Worm (Caenorhabditis elegans) whole organism, L3 larva: ENCODE measurements around the gene let-858.

Experiments used
- ceh-82 ChIP-seq: fragments of 150-350 bp; optimal IDR thresholded peaks from 2 replicates; lab custom pipeline; 2014; ENCODE audit warnings: missing biosample characterization, missing genetic modification characterization
- lin-15B ChIP-seq: fragments of 150-350 bp; optimal IDR thresholded peaks from 2 replicates; lab custom pipeline; 2014; ENCODE audit warnings: missing biosample characterization, missing genetic modification characterization
- lin-39 ChIP-seq: fragments of 150-350 bp; optimal IDR thresholded peaks from 2 replicates; lab custom pipeline; 2018; ENCODE audit warnings: missing biosample characterization, missing genetic modification reagents, missing genetic modification characterization
- nhr-28 ChIP-seq: fragments of 150-350 bp; optimal IDR thresholded peaks from 2 replicates; lab custom pipeline; 2014; ENCODE audit warnings: missing biosample characterization, missing genetic modification characterization
- unc-39 ChIP-seq: sonication (generic microtip); optimal IDR thresholded peaks from 4 replicates; lab custom pipeline; 2017; ENCODE audit warnings: missing biosample characterization, missing genetic modification characterization
- unc-62 ChIP-seq: fragments of 150-350 bp; sonication (generic microtip); optimal IDR thresholded peaks from 4 replicates; lab custom pipeline; 2014; ENCODE audit warnings: missing biosample characterization, missing genetic modification reagents, missing genetic modification characterization

ce11 chrII:11020707-11021106 lies 1.5 kb upstream of the let-858 start:
- TF ChIP-seq unc-39 (tag; lab: Kevin White, UChicago) (no peak), lin-15B (tag; lab: Kevin White, UChicago) (no peak), unc-62 (GFP tag; lab: Kevin White, UChicago) (no peak), lin-39 (no peak), ceh-82 (tag; lab: Kevin White, UChicago) (no peak), nhr-28 (no peak)
